Fruit fly (Drosophila melanogaster): ENCODE measurements around the gene Spn38F.

Spn38F gene

DNA sequence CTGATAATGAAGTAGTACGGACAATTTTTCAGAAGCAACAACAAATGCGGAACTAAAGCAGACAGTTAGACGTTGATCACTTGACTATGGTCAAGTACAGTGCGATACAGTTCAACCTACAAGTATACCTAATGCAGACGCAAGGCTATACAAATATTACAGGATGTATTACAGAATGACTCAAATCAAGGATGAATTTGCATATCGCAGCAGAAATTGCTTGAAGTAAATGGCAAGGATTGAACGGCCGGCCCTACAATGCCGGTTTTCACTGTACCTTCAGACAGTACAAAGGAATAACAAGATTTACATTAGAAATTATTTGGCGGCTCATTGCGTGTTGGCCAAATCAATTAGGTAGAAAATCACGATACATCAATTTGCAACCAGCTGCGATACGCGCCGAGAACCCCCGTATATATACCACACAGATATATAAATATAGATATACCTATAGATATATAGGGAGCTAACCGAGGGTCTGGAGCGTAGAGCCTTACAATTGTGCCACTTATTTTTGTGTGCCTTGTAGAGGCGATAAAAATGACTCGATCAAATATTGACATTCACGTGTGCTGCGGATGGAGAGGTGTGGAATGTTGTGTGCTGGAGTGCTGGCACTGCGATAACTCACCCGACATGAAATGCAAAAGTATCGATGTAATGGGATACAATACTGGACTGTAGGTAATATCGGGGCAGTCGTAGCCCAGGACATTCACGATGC, 43.7 kb upstream of the Spn38F start:
- TF ChIP-seq CG7101 (tag; optimal IDR thresholded peaks at IDR 0.05): peak; percentile 75
- peak; percentile 4 for TF ChIP-seq Mnt (GFP tag; optimal IDR thresholded peaks at IDR 0.05)
- TF ChIP-seq CG14711 (tag; optimal IDR thresholded peaks at IDR 0.05): peak; percentile 75
- peak; percentile 51 for TF ChIP-seq pad (GFP tag; optimal IDR thresholded peaks at IDR 0.05)
- peak; percentile 19 for TF ChIP-seq ovo (GFP tag; optimal IDR thresholded peaks at IDR 0.05)
- TF ChIP-seq Crg-1 (GFP tag; optimal IDR thresholded peaks at IDR 0.05): no peak
- no peak for TF ChIP-seq CG5204 (GFP tag; optimal IDR thresholded peaks at IDR 0.05)
- TF ChIP-seq cic (GFP tag; optimal IDR thresholded peaks at IDR 0.05): peak; percentile 34
- no peak for TF ChIP-seq kay (GFP tag; ENCODE audit: borderline replicate concordance)
- TF ChIP-seq toe (GFP tag; optimal IDR thresholded peaks at IDR 0.05): no peak
- TF ChIP-seq CG1620 (GFP tag; optimal IDR thresholded peaks at IDR 0.05): no peak
- no peak for TF ChIP-seq bab1 (GFP tag; optimal IDR thresholded peaks at IDR 0.05)
- TF ChIP-seq CG12768 (GFP tag; optimal IDR thresholded peaks at IDR 0.05): peak; percentile 82
- TF ChIP-seq Clk (GFP tag; optimal IDR thresholded peaks at IDR 0.05): peak; percentile 21
- peak; percentile 33 for TF ChIP-seq Hr96 (GFP tag; optimal IDR thresholded peaks at IDR 0.05)
- peak; percentile 18 for TF ChIP-seq tj (GFP tag; optimal IDR thresholded peaks at IDR 0.05)
- peak; percentile 74 for TF ChIP-seq CG33017 (tag; optimal IDR thresholded peaks at IDR 0.05)
- peak; percentile 37 for TF ChIP-seq CG11617 (GFP tag; optimal IDR thresholded peaks at IDR 0.05)
- no peak for TF ChIP-seq cnc (optimal IDR thresholded peaks at IDR 0.05)
- TF ChIP-seq CG7045 (GFP tag; optimal IDR thresholded peaks at IDR 0.05): peak; percentile 80

- TF ChIP-seq cnc (optimal IDR thresholded peaks at IDR 0.05) (no peak), kay (GFP tag; ENCODE audit: borderline replicate concordance) (peak; percentile 24)
Observed at dm6 chr2L:20880476-20880875, 42.7 kb upstream of the Spn38F start.

- TF ChIP-seq ovo (GFP tag; optimal IDR thresholded peaks at IDR 0.05): no peak
- TF ChIP-seq kay (GFP tag; ENCODE audit: borderline replicate concordance): peak; percentile 69
Observed at dm6 chr2L:20879567-20880141, 41.9 kb upstream of the Spn38F start.

DNA sequence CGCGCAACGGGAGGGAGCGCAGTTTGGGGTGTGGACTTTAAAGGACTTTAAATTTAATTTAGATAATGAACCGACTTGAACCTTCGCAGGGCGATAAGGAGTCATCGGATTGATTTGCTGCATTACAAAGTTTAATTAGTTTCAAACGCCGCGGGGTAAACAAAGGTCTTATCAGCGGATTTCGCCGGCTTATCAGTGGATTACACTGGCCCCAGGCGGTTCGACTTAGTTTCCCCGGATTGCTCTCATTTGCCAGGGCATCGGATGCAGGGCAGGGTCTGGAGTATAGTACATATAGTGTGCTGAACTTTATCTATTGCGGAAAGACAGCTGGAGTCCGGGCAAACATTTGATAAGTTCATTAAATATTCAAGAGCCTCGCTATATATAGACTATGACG, 40.7 kb upstream of the Spn38F start:
- TF ChIP-seq kay (GFP tag; ENCODE audit: borderline replicate concordance): peak; percentile 51
- no peak for TF ChIP-seq CG5204 (GFP tag; optimal IDR thresholded peaks at IDR 0.05)

DNA sequence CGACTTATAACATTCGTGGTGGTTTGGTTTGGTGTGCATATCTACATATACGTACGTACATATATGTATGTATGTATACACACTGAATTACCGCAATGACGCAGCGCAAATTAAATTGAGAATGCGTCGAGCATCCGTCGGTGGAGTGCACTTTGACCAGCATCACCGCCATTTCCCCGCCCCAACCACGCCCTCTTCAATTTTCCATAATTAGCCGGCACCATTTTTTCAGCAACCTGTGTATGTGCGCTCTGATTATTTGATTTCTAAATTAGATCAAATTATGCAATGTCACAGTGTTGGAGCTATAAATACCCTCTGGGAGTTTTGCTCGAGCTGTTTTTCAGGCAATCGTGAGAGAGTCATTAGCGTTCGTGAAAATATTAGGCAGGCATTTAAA, 40.3 kb upstream of the Spn38F start:
- TF ChIP-seq tj (GFP tag; optimal IDR thresholded peaks at IDR 0.05) (no peak), cnc (optimal IDR thresholded peaks at IDR 0.05) (peak in 1 of 2 experiments; percentile 84)

dm6 chr2L:20874514-20874913, 36.7 kb upstream of the Spn38F start:
- TF ChIP-seq CG5204 (GFP tag; optimal IDR thresholded peaks at IDR 0.05) (no peak), CG7101 (tag; optimal IDR thresholded peaks at IDR 0.05) (no peak), CG1620 (GFP tag; optimal IDR thresholded peaks at IDR 0.05) (no peak), CG12768 (GFP tag; optimal IDR thresholded peaks at IDR 0.05) (no peak), CG7045 (GFP tag; optimal IDR thresholded peaks at IDR 0.05) (no peak), Crg-1 (GFP tag; optimal IDR thresholded peaks at IDR 0.05) (no peak), Mnt (GFP tag; optimal IDR thresholded peaks at IDR 0.05) (no peak), Hr96 (GFP tag; optimal IDR thresholded peaks at IDR 0.05) (no peak), cnc (optimal IDR thresholded peaks at IDR 0.05) (no peak), bab1 (GFP tag; optimal IDR thresholded peaks at IDR 0.05) (no peak)

dm6 chr2L:20869804-20870295, 32.1 kb upstream of the Spn38F start, which contains the start of gene CG14401:
Gene CG14401, plus strand, starts transcription at chr2L:20869854.
- TF ChIP-seq CG14711 (tag; optimal IDR thresholded peaks at IDR 0.05): no peak
- TF ChIP-seq CG11617 (GFP tag; optimal IDR thresholded peaks at IDR 0.05): peak; percentile 0
- no peak for TF ChIP-seq Hr96 (GFP tag; optimal IDR thresholded peaks at IDR 0.05)
- no peak for TF ChIP-seq cnc (optimal IDR thresholded peaks at IDR 0.05)
- no peak for TF ChIP-seq Clk (GFP tag; optimal IDR thresholded peaks at IDR 0.05)
- TF ChIP-seq cic (GFP tag; optimal IDR thresholded peaks at IDR 0.05): peak; percentile 52
- no peak for TF ChIP-seq toe (GFP tag; optimal IDR thresholded peaks at IDR 0.05)
- peak; percentile 11 for TF ChIP-seq CG12768 (GFP tag; optimal IDR thresholded peaks at IDR 0.05)
- TF ChIP-seq pad (GFP tag; optimal IDR thresholded peaks at IDR 0.05): no peak
- TF ChIP-seq tj (GFP tag; optimal IDR thresholded peaks at IDR 0.05): no peak
- TF ChIP-seq kay (GFP tag; ENCODE audit: borderline replicate concordance): no peak
- TF ChIP-seq CG5204 (GFP tag; optimal IDR thresholded peaks at IDR 0.05): no peak
- TF ChIP-seq Crg-1 (GFP tag; optimal IDR thresholded peaks at IDR 0.05): no peak
- no peak for TF ChIP-seq CG7045 (GFP tag; optimal IDR thresholded peaks at IDR 0.05)
- TF ChIP-seq CG1620 (GFP tag; optimal IDR thresholded peaks at IDR 0.05): no peak
- peak; percentile 15 for TF ChIP-seq CG7101 (tag; optimal IDR thresholded peaks at IDR 0.05)
- peak; percentile 35 for TF ChIP-seq CG33017 (tag; optimal IDR thresholded peaks at IDR 0.05)
- no peak for TF ChIP-seq bab1 (GFP tag; optimal IDR thresholded peaks at IDR 0.05)
- peak; percentile 55 for TF ChIP-seq Mnt (GFP tag; optimal IDR thresholded peaks at IDR 0.05)
- no peak for TF ChIP-seq ovo (GFP tag; optimal IDR thresholded peaks at IDR 0.05)
